Fruit fly (Drosophila melanogaster): ENCODE results near the gene wts.

Gene wts

DNA sequence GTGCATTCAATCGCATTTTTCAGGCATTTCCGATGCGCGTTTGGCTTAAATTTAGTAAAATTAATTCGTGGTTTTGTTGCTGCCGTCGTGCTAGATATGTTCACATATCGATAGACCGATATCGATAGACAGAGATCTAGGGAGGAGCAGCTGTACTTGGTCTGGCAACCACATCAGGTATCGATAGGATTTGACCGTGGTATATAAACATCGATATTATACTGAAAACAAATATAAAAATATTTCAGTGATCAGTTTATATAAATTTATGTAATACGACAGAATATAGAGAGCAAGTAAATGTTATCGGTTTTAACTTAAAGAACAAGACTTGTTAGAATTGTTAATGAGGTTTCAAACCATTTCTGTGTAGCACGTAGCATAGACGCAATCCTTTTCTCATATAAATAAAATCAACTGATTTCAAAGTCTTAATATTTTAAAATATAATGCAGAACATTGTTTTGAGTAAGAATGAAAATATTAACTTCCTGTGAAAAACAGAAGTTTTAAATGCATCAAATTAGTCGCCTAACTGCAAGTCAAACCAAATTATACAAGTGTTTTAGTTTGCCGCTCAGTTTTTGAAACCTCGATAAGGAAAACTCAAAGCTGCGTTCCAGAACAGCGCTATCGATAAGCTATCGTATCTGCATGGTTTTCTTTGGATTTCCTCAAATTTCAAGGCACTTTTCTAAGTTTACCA, at the start of gene wts, which contains the start of gene dj-1beta (continued):
- TF ChIP-seq knrl (GFP tag; IDR thresholded peaks at IDR 0.05; ENCODE audit: partially characterized antibody) (peak; percentile 94), sc (optimal IDR thresholded peaks at IDR 0.05) (no peak), sc (GFP tag; optimal IDR thresholded peaks at IDR 0.05) (no peak), CG2116 (GFP tag; optimal IDR thresholded peaks at IDR 0.05) (peak; percentile 92), MESR4 (GFP tag; optimal IDR thresholded peaks at IDR 0.05) (peak; percentile 54), sens (GFP tag) (peak; percentile 72), Stat92E (GFP tag; optimal IDR thresholded peaks at IDR 0.05) (no peak), slp2 (GFP tag; optimal IDR thresholded peaks at IDR 0.05) (no peak), Hmr (GFP tag; optimal IDR thresholded peaks at IDR 0.05) (peak; percentile 27), CG15601 (tag; optimal IDR thresholded peaks at IDR 0.05) (peak; percentile 2), chm (GFP tag; IDR thresholded peaks at IDR 0.05) (peak; percentile 49; the same call in 1 of the 2 replicates), CG2129 (GFP tag; IDR thresholded peaks at IDR 0.05; ENCODE audit: partially characterized antibody) (peak; percentile 73), br (optimal IDR thresholded peaks at IDR 0.05) (no peak), CG6791 (GFP tag; IDR thresholded peaks at IDR 0.05; ENCODE audit: partially characterized antibody) (peak; percentile 97), CG14860 (GFP tag; IDR thresholded peaks at IDR 0.05; ENCODE audit: partially characterized antibody) (peak; percentile 91), rib (GFP tag; IDR thresholded peaks at IDR 0.05) (no peak), CG3847 (GFP tag; IDR thresholded peaks at IDR 0.05) (peak; percentile 38; the same call in 1 of the 2 replicates), insv (GFP tag; optimal IDR thresholded peaks at IDR 0.05) (peak in 1 of 2 experiments; percentile 66), BEAF-32 (GFP tag; optimal IDR thresholded peaks at IDR 0.05) (peak; percentile 95), pita (GFP tag; optimal IDR thresholded peaks at IDR 0.05) (peak; percentile 66), Asciz (GFP tag; optimal IDR thresholded peaks at IDR 0.05) (no peak), unc-4 (GFP tag; IDR thresholded peaks at IDR 0.05; ENCODE audit: partially characterized antibody) (peak; percentile 86), psq (GFP tag; optimal IDR thresholded peaks at IDR 0.05) (no peak), salm (tag; optimal IDR thresholded peaks at IDR 0.05) (no peak), ci (GFP tag; IDR thresholded peaks at IDR 0.05) (no peak), Dp (GFP tag; optimal IDR thresholded peaks at IDR 0.05) (peak; percentile 94), lilli (GFP tag; optimal IDR thresholded peaks at IDR 0.05) (peak; percentile 13), CG15011 (GFP tag; optimal IDR thresholded peaks at IDR 0.05) (no peak), CG10462 (GFP tag; optimal IDR thresholded peaks at IDR 0.05) (no peak), CG8290 (GFP tag; optimal IDR thresholded peaks at IDR 0.05) (peak; percentile 84), CG8290 (tag; optimal IDR thresholded peaks at IDR 0.05) (peak in 1 of 2 experiments; percentile 89), crc (GFP tag; optimal IDR thresholded peaks at IDR 0.05) (no peak), CG15514 (GFP tag; optimal IDR thresholded peaks at IDR 0.05) (peak; percentile 22), Ets97D (GFP tag; optimal IDR thresholded peaks at IDR 0.05) (peak; percentile 45), CG9932 (GFP tag; IDR thresholded peaks at IDR 0.05) (peak; percentile 62), CG7839 (tag; optimal IDR thresholded peaks at IDR 0.05) (no peak), CG8924 (tag; optimal IDR thresholded peaks at IDR 0.05) (peak; percentile 28), eve (GFP tag; optimal IDR thresholded peaks at IDR 0.05) (peak in 1 of 2 experiments; percentile 13), hbn (GFP tag; IDR thresholded peaks at IDR 0.05; ENCODE audit: partially characterized antibody) (peak; percentile 74), ind (GFP tag; optimal IDR thresholded peaks at IDR 0.05) (no peak), ranshi (GFP tag; IDR thresholded peaks at IDR 0.05) (no peak), HLH4C (GFP tag; IDR thresholded peaks at IDR 0.05; ENCODE audit: partially characterized antibody) (peak; percentile 93), CG2202 (tag; optimal IDR thresholded peaks at IDR 0.05) (no peak), row (GFP tag; IDR thresholded peaks at IDR 0.05) (peak; percentile 45; the same call in 2 of the 3 replicates), trem (tag; optimal IDR thresholded peaks at IDR 0.05) (peak; percentile 54), CG11504 (tag; optimal IDR thresholded peaks at IDR 0.05) (peak; percentile 23), H2.0 (GFP tag; IDR thresholded peaks at IDR 0.05) (no peak), tna (GFP tag; IDR thresholded peaks at IDR 0.05; ENCODE audit: partially characterized antibody) (peak; percentile 91), Neu2 (GFP tag; optimal IDR thresholded peaks at IDR 0.05; ENCODE audit: borderline replicate concordance) (no peak)

Measured in whole organism, embryonic.